Worm (Caenorhabditis elegans) whole organism, late embryonic: Measurements from ENCODE around the gene H12D21.6.

Experiments used
- C38D4.7 ChIP-seq: fragments of 200-800 bp; sonication (Bioruptor generic); optimal IDR thresholded peaks from 2 replicates; lab custom pipeline; 2018; ENCODE audit warnings: mild to moderate bottlenecking, missing genetic modification characterization, moderate library complexity, missing compliant biosample characterization
- K09A11.1 ChIP-seq: sonication (generic microtip); optimal IDR thresholded peaks from 2 replicates; lab custom pipeline; 2017; ENCODE audit warnings: antibody characterized with exemption, mild to moderate bottlenecking, missing genetic modification characterization, missing compliant biosample characterization; ENCODE audit not compliant: insufficient read depth
- Y22D7AL.16 ChIP-seq: sonication (generic microtip); optimal IDR thresholded peaks from 2 replicates; lab custom pipeline; 2016; ENCODE audit warnings: missing genetic modification characterization, missing compliant biosample characterization
- ama-1 ChIP-seq: fragments of 150-350 bp; optimal IDR thresholded peaks from 2 replicates; lab custom pipeline; 2014
- ceh-18 ChIP-seq: sonication (generic microtip); optimal IDR thresholded peaks from 2 replicates; lab custom pipeline; 2016; ENCODE audit warnings: missing genetic modification characterization, missing compliant biosample characterization
- ceh-2 ChIP-seq: sonication (generic microtip); optimal IDR thresholded peaks from 2 replicates; lab custom pipeline; 2016; ENCODE audit warnings: missing genotype, missing genetic modification characterization, missing compliant biosample characterization
- ceh-24 ChIP-seq: sonication (generic microtip); optimal IDR thresholded peaks from 2 replicates; lab custom pipeline; 2016; ENCODE audit warnings: mild to moderate bottlenecking, missing genetic modification characterization, missing compliant biosample characterization
- ceh-31 ChIP-seq: sonication (generic microtip); optimal IDR thresholded peaks from 2 replicates; lab custom pipeline; 2016; ENCODE audit warnings: missing genetic modification characterization, missing compliant biosample characterization
- ceh-34 ChIP-seq: sonication (generic microtip); optimal IDR thresholded peaks from 2 replicates; lab custom pipeline; 2016; ENCODE audit warnings: mild to moderate bottlenecking, missing genetic modification characterization, missing compliant biosample characterization
- ceh-45 ChIP-seq: fragments of 200-800 bp; sonication (Bioruptor generic); IDR thresholded peaks from 2 replicates; pipeline ENCODE4 v1.3.6; 2022; ENCODE audit warnings: missing genetic modification reagents, missing genetic modification characterization, missing compliant biosample characterization
- dmd-4 ChIP-seq: sonication (generic microtip); optimal IDR thresholded peaks from 2 replicates; lab custom pipeline; 2016; ENCODE audit warnings: borderline replicate concordance, missing genetic modification characterization, missing compliant biosample characterization
- dve-1 ChIP-seq: sonication (generic microtip); optimal IDR thresholded peaks from 2 replicates; lab custom pipeline; 2017; ENCODE audit warnings: antibody characterized with exemption, mild to moderate bottlenecking, missing genetic modification characterization, missing compliant biosample characterization
- elt-2 ChIP-seq: sonication (generic microtip); optimal IDR thresholded peaks from 2 replicates; lab custom pipeline; 2016; ENCODE audit warnings: missing genetic modification reagents, missing genetic modification characterization, missing compliant biosample characterization
- elt-4 ChIP-seq: sonication (generic microtip); optimal IDR thresholded peaks from 2 replicates; lab custom pipeline; 2016; ENCODE audit warnings: missing genetic modification characterization, missing compliant biosample characterization
- eyg-1 ChIP-seq: sonication (generic microtip); optimal IDR thresholded peaks from 2 replicates; lab custom pipeline; 2016; ENCODE audit warnings: missing genotype, missing genetic modification characterization, missing compliant biosample characterization
- fax-1 ChIP-seq: sonication (generic microtip); optimal IDR thresholded peaks from 2 replicates; lab custom pipeline; 2016; ENCODE audit warnings: missing genotype, missing genetic modification characterization, missing compliant biosample characterization
- fkh-6 ChIP-seq: sonication (generic microtip); optimal IDR thresholded peaks from 2 replicates; lab custom pipeline; 2016; ENCODE audit warnings: missing genetic modification characterization, missing compliant biosample characterization
- gmeb-2 ChIP-seq: sonication (generic microtip); optimal IDR thresholded peaks from 2 replicates; lab custom pipeline; 2016; ENCODE audit warnings: missing genetic modification characterization, inconsistent platforms, missing compliant biosample characterization
- hlh-13 ChIP-seq: fragments of 200-800 bp; sonication (Bioruptor generic); optimal IDR thresholded peaks from 2 replicates; lab custom pipeline; 2018; ENCODE audit warnings: mild to moderate bottlenecking, missing genetic modification characterization, missing compliant biosample characterization
- hlh-15 ChIP-seq: sonication (generic microtip); optimal IDR thresholded peaks from 2 replicates; lab custom pipeline; 2016; ENCODE audit warnings: missing genetic modification characterization, missing compliant biosample characterization
- hlh-30 ChIP-seq: sonication (generic microtip); optimal IDR thresholded peaks from 2 replicates; lab custom pipeline; 2017; ENCODE audit warnings: antibody characterized with exemption, missing genetic modification characterization, missing compliant biosample characterization; ENCODE audit not compliant: insufficient read depth
- nfya-1 ChIP-seq: sonication (generic microtip); optimal IDR thresholded peaks from 2 replicates; lab custom pipeline; 2017; ENCODE audit warnings: missing genetic modification characterization, mild to moderate bottlenecking, missing compliant biosample characterization, antibody characterized with exemption, moderate library complexity
- npax-4 ChIP-seq: sonication (generic microtip); optimal IDR thresholded peaks from 2 replicates; lab custom pipeline; 2016; ENCODE audit warnings: missing genetic modification characterization, missing compliant biosample characterization
- odd-2 ChIP-seq: sonication (generic microtip); optimal IDR thresholded peaks from 2 replicates; lab custom pipeline; 2017; ENCODE audit warnings: antibody characterized with exemption, mild to moderate bottlenecking, missing genetic modification characterization, missing compliant biosample characterization
- pag-3 ChIP-seq: sonication (generic microtip); optimal IDR thresholded peaks from 2 replicates; lab custom pipeline; 2016; ENCODE audit warnings: missing compliant biosample characterization, missing genetic modification characterization, borderline replicate concordance
- pha-2 ChIP-seq: sonication (generic microtip); optimal IDR thresholded peaks from 2 replicates; lab custom pipeline; 2017; ENCODE audit warnings: mild to moderate bottlenecking, missing genetic modification characterization, missing compliant biosample characterization
- pha-4 ChIP-seq: fragments of 150-350 bp; optimal IDR thresholded peaks from 2 replicates; lab custom pipeline; 2018; ENCODE audit warnings: missing biosample characterization, missing genetic modification reagents, missing genetic modification characterization
- pqm-1 ChIP-seq: sonication (generic microtip); optimal IDR thresholded peaks from 2 replicates; lab custom pipeline; 2016; ENCODE audit warnings: missing genetic modification characterization, missing compliant biosample characterization
- sdc-2 ChIP-seq: sonication (generic microtip); optimal IDR thresholded peaks from 2 replicates; lab custom pipeline; 2016; ENCODE audit warnings: missing genotype, missing genetic modification characterization, missing compliant biosample characterization
- tbx-2 ChIP-seq: sonication (generic microtip); optimal IDR thresholded peaks from 2 replicates; lab custom pipeline; 2016; ENCODE audit warnings: missing genetic modification characterization, missing compliant biosample characterization
- tbx-7 ChIP-seq: sonication (generic microtip); optimal IDR thresholded peaks from 2 replicates; lab custom pipeline; 2016; ENCODE audit warnings: missing genotype, missing genetic modification characterization, missing compliant biosample characterization
- unc-42 ChIP-seq: sonication (generic microtip); optimal IDR thresholded peaks from 2 replicates; lab custom pipeline; 2016; ENCODE audit warnings: missing genotype, missing genetic modification characterization, missing compliant biosample characterization

H12D21.6 gene

ce11 chrV:14855626-14856025, 42.0 kb downstream of the H12D21.6 start (continued):
- no peak for TF ChIP-seq ceh-45 (GFP tag; lab: Robert Waterston, UW)
- TF ChIP-seq gmeb-2 (tag; lab: Kevin White, UChicago): peak; percentile 44
- TF ChIP-seq hlh-13 (GFP tag; lab: Kevin White, UChicago): peak; percentile 46
- TF ChIP-seq odd-2 (tag; lab: Kevin White, UChicago): no peak
- no peak for TF ChIP-seq K09A11.1 (tag; lab: Kevin White, UChicago)
- no peak for TF ChIP-seq nfya-1 (tag; lab: Kevin White, UChicago)
- TF ChIP-seq ama-1: no peak
- peak; percentile 1 for TF ChIP-seq ceh-18 (tag; lab: Kevin White, UChicago)
- TF ChIP-seq hlh-30 (tag; lab: Kevin White, UChicago): no peak
- no peak for TF ChIP-seq npax-4 (tag; lab: Kevin White, UChicago)
- no peak for TF ChIP-seq hlh-15 (tag; lab: Kevin White, UChicago)
- no peak for TF ChIP-seq ceh-24 (tag; lab: Kevin White, UChicago)
- peak; percentile 23 for TF ChIP-seq fax-1 (tag; lab: Kevin White, UChicago)
- no peak for TF ChIP-seq pha-4
- TF ChIP-seq elt-4 (tag; lab: Kevin White, UChicago): no peak
- no peak for TF ChIP-seq tbx-7 (tag; lab: Kevin White, UChicago)

ce11 chrV:14854261-14854660, 43.4 kb downstream of the H12D21.6 start:
- TF ChIP-seq eyg-1 (tag; lab: Kevin White, UChicago) (no peak), unc-42 (tag; lab: Kevin White, UChicago) (peak; percentile 84)

- TF ChIP-seq ceh-2 (tag; lab: Kevin White, UChicago): no peak
- no peak for TF ChIP-seq fax-1 (tag; lab: Kevin White, UChicago)
- TF ChIP-seq tbx-7 (tag; lab: Kevin White, UChicago): no peak
- no peak for TF ChIP-seq npax-4 (tag; lab: Kevin White, UChicago)
- TF ChIP-seq pha-2 (tag; lab: Kevin White, UChicago): no peak
- TF ChIP-seq sdc-2 (tag; lab: Kevin White, UChicago): no peak
- no peak for TF ChIP-seq gmeb-2 (tag; lab: Kevin White, UChicago)
- TF ChIP-seq pha-4: no peak
- no peak for TF ChIP-seq pqm-1 (tag; lab: Kevin White, UChicago)
- TF ChIP-seq tbx-2 (tag; lab: Kevin White, UChicago): no peak
- TF ChIP-seq Y22D7AL.16 (tag; lab: Kevin White, UChicago): no peak
- TF ChIP-seq elt-4 (tag; lab: Kevin White, UChicago): no peak
- TF ChIP-seq dmd-4 (tag; lab: Kevin White, UChicago): no peak
- no peak for TF ChIP-seq unc-42 (tag; lab: Kevin White, UChicago)
- TF ChIP-seq pag-3 (tag; lab: Kevin White, UChicago): no peak
- no peak for TF ChIP-seq ceh-31
- TF ChIP-seq K09A11.1 (tag; lab: Kevin White, UChicago): no peak
- no peak for TF ChIP-seq hlh-13 (GFP tag; lab: Kevin White, UChicago)
- no peak for TF ChIP-seq eyg-1 (tag; lab: Kevin White, UChicago)
- no peak for TF ChIP-seq C38D4.7 (GFP tag; lab: Kevin White, UChicago)
These were observed 43.9 kb downstream of the H12D21.6 start for ce11 chrV:14853739-14854138.

ce11 chrV:14852620-14853019, 45.0 kb downstream of the H12D21.6 start:
- TF ChIP-seq unc-42 (tag; lab: Kevin White, UChicago): peak; percentile 6
- no peak for TF ChIP-seq dve-1 (tag; lab: Kevin White, UChicago)

ce11 chrV:14851972-14852371, 45.7 kb downstream of the H12D21.6 start:
- TF ChIP-seq pag-3 (tag; lab: Kevin White, UChicago) (no peak), elt-2 (tag; lab: Kevin White, UChicago) (peak; percentile 15)

ce11 chrV:14851206-14851605, 46.4 kb downstream of the H12D21.6 start:
- TF ChIP-seq nfya-1 (tag; lab: Kevin White, UChicago) (no peak), unc-42 (tag; lab: Kevin White, UChicago) (peak; percentile 60), ceh-34 (tag; lab: Kevin White, UChicago) (peak; percentile 44), fkh-6 (tag; lab: Kevin White, UChicago) (no peak), ceh-31 (peak; percentile 51), tbx-2 (tag; lab: Kevin White, UChicago) (peak; percentile 39)
